Worm (Caenorhabditis elegans): ENCODE data around the gene K03B4.8.

- TF ChIP-seq nhr-237 (tag; optimal IDR thresholded peaks at IDR 0.05) (no peak), lsy-2 (tag; optimal IDR thresholded peaks at IDR 0.05) (no peak), pqm-1 (tag; optimal IDR thresholded peaks at IDR 0.05) (no peak), mxl-2 (GFP tag; conservative IDR thresholded peaks at IDR 0.05) (no peak), Y75B8A.6 (GFP tag; IDR thresholded peaks at IDR 0.05) (no peak), lin-39 (tag; optimal IDR thresholded peaks at IDR 0.05) (no peak), dpl-1 (GFP tag; optimal IDR thresholded peaks at IDR 0.05) (no peak), rbr-2 (tag; optimal IDR thresholded peaks at IDR 0.05) (no peak), unc-39 (tag; optimal IDR thresholded peaks at IDR 0.05) (no peak)
Measured at ce11 chrV:4691657-4692056, 17.3 kb upstream of the K03B4.8 start.

All from whole organism, L4 larva.